Worm (Caenorhabditis elegans): ENCODE measurements around the gene inft-2.

- TF ChIP-seq hnd-1 (tag; optimal IDR thresholded peaks at IDR 0.05) (no peak), ama-1 (optimal IDR thresholded peaks at IDR 0.05) (no peak), aly-1 (tag; optimal IDR thresholded peaks at IDR 0.05) (no peak), hmg-4 (GFP tag; optimal IDR thresholded peaks at IDR 0.05) (no peak), flt-1 (GFP tag; IDR thresholded peaks at IDR 0.05) (no peak), ceh-13 (GFP tag; optimal IDR thresholded peaks at IDR 0.05) (no peak), tbx-37 (GFP tag; conservative IDR thresholded peaks at IDR 0.05) (no peak), tra-4 (tag; optimal IDR thresholded peaks at IDR 0.05) (no peak), ets-7 (tag; optimal IDR thresholded peaks at IDR 0.05) (no peak), B0310.2 (tag; optimal IDR thresholded peaks at IDR 0.05) (no peak), tbx-11 (GFP tag; IDR thresholded peaks at IDR 0.05) (no peak), pes-1 (GFP tag; IDR thresholded peaks at IDR 0.05) (no peak), hmbx-1 (tag; optimal IDR thresholded peaks at IDR 0.05) (no peak), scrt-1 (GFP tag; IDR thresholded peaks at IDR 0.05) (no peak)
Measured at ce11 chrV:13020638-13021037, 18.5 kb downstream of the inft-2 start.

Data from whole organism, early embryonic.